Worm (Caenorhabditis elegans): ENCODE measurements around the gene eif-3.F.

DNA sequence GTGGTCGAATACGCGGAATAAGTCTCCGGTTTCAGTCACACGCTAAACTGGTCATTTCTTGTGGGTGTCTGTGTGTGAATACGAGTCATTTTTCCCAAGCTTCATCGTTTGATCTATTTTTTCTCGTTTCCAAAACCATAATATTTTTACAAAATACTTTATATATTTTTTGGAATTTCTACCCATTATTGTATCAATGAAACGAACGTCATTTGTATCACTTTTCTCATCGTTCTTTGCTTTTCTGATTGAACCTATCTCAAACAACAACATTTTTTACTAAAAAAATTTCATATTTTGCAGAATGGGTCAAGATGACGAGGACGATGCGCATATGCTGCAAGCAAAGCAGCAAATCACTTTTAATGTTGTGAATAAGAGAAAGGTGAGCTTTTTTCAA, 26.8 kb downstream of the eif-3.F start, which contains the start of gene mel-11:
- TF ChIP-seq ceh-36 (tag; optimal IDR thresholded peaks at IDR 0.05) (no peak), ama-1 (optimal IDR thresholded peaks at IDR 0.05) (no peak), hmg-4 (GFP tag; optimal IDR thresholded peaks at IDR 0.05) (no peak), sea-1 (GFP tag; conservative IDR thresholded peaks at IDR 0.05) (no peak), tra-4 (tag; optimal IDR thresholded peaks at IDR 0.05) (no peak)
